Worm (Caenorhabditis elegans) whole organism, L3 larva: ENCODE measurements around the gene sql-1.

Experiments used
- R02D3.7 ChIP-seq: fragments of 150-350 bp; optimal IDR thresholded peaks from 2 replicates; lab custom pipeline; 2014; ENCODE audit warnings: missing biosample characterization, missing genetic modification characterization
- aly-2 ChIP-seq: fragments of 150-350 bp; optimal IDR thresholded peaks from 2 replicates; lab custom pipeline; 2014; ENCODE audit warnings: missing biosample characterization, missing genetic modification characterization
- ama-1 ChIP-seq: fragments of 150-350 bp; optimal IDR thresholded peaks from 2 replicates; lab custom pipeline; 2018
- ceh-16 ChIP-seq: sonication (generic microtip); optimal IDR thresholded peaks from 2 replicates; lab custom pipeline; 2017; ENCODE audit warnings: missing biosample characterization, missing genetic modification characterization
- ceh-28 ChIP-seq: fragments of 150-350 bp; optimal IDR thresholded peaks from 2 replicates; lab custom pipeline; 2014; ENCODE audit warnings: missing biosample characterization, missing genetic modification reagents, missing genetic modification characterization
- ceh-82 ChIP-seq: fragments of 150-350 bp; optimal IDR thresholded peaks from 2 replicates; lab custom pipeline; 2014; ENCODE audit warnings: missing biosample characterization, missing genetic modification characterization
- ceh-9 ChIP-seq: sonication (generic microtip); optimal IDR thresholded peaks from 2 replicates; lab custom pipeline; 2018; ENCODE audit warnings: missing biosample characterization, missing genetic modification characterization
- daf-12 ChIP-seq: fragments of 150-350 bp; optimal IDR thresholded peaks from 2 replicates; lab custom pipeline; 2014; ENCODE audit warnings: missing biosample characterization, missing genetic modification reagents, missing genetic modification characterization
- egl-27 ChIP-seq: sonication (generic microtip); optimal IDR thresholded peaks from 4 replicates; lab custom pipeline; 2017; ENCODE audit warnings: missing biosample characterization, missing genetic modification reagents, missing genetic modification characterization
- egl-5 ChIP-seq: fragments of 150-350 bp; optimal IDR thresholded peaks from 2 replicates; lab custom pipeline; 2017; ENCODE audit warnings: missing biosample characterization, missing genetic modification reagents, missing genetic modification characterization, inconsistent platforms
- elt-1 ChIP-seq: fragments of 150-350 bp; optimal IDR thresholded peaks from 2 replicates; lab custom pipeline; 2014; ENCODE audit warnings: missing biosample characterization, missing genetic modification characterization
- elt-2 ChIP-seq: sonication (generic microtip); optimal IDR thresholded peaks from 2 replicates; lab custom pipeline; 2016; ENCODE audit warnings: missing genetic modification reagents, mild to moderate bottlenecking, missing genetic modification characterization, missing compliant biosample characterization
- elt-3 ChIP-seq, 3 experiments: fragments of 150-350 bp in 1 of 3; sonication (generic microtip) in 2 of 3; optimal IDR thresholded peaks; 2 replicates in 2 of 3; 4 replicates in 1 of 3; lab custom pipeline; 2014 to 2017; ENCODE audit warnings: missing biosample characterization in 3 of 3, missing genetic modification characterization in 3 of 3
- fkh-10 ChIP-seq: sonication (generic microtip); optimal IDR thresholded peaks from 2 replicates; lab custom pipeline; 2017; ENCODE audit warnings: missing biosample characterization, missing genetic modification reagents, missing genetic modification characterization
- fkh-2 ChIP-seq: fragments of 150-350 bp; optimal IDR thresholded peaks from 2 replicates; lab custom pipeline; 2014; ENCODE audit warnings: missing biosample characterization, missing genetic modification reagents, missing genetic modification characterization
- hmg-11 ChIP-seq: sonication (generic microtip); optimal IDR thresholded peaks from 2 replicates; lab custom pipeline; 2016; ENCODE audit warnings: missing genetic modification characterization, missing compliant biosample characterization
- jun-1 ChIP-seq: fragments of 150-350 bp; optimal IDR thresholded peaks from 2 replicates; lab custom pipeline; 2014; ENCODE audit warnings: missing biosample characterization, missing genetic modification reagents, missing genetic modification characterization
- lin-15B ChIP-seq: fragments of 150-350 bp; optimal IDR thresholded peaks from 2 replicates; lab custom pipeline; 2014; ENCODE audit warnings: missing biosample characterization, missing genetic modification characterization
- mml-1 ChIP-seq: fragments of 150-350 bp; sonication (generic microtip); optimal IDR thresholded peaks from 3 replicates; lab custom pipeline; 2014; ENCODE audit warnings: missing biosample characterization, missing genetic modification characterization
- nfya-1 ChIP-seq: sonication (generic microtip); optimal IDR thresholded peaks from 2 replicates; lab custom pipeline; 2017; ENCODE audit warnings: missing genetic modification characterization, mild to moderate bottlenecking, missing compliant biosample characterization, antibody characterized with exemption, moderate library complexity; ENCODE audit not compliant: insufficient read depth
- nhr-12 ChIP-seq: fragments of 150-350 bp; optimal IDR thresholded peaks from 2 replicates; lab custom pipeline; 2014; ENCODE audit warnings: missing biosample characterization, missing genetic modification characterization
- nhr-23 ChIP-seq: fragments of 150-350 bp; optimal IDR thresholded peaks from 2 replicates; lab custom pipeline; 2014; ENCODE audit warnings: missing biosample characterization, missing genetic modification reagents, missing genetic modification characterization
- nhr-237 ChIP-seq: fragments of 150-350 bp; optimal IDR thresholded peaks from 2 replicates; lab custom pipeline; 2014; ENCODE audit warnings: missing biosample characterization, missing genetic modification characterization
- nhr-25 ChIP-seq: sonication (generic microtip); optimal IDR thresholded peaks from 2 replicates; lab custom pipeline; 2017; ENCODE audit warnings: missing biosample characterization, missing genetic modification characterization
- nhr-28 ChIP-seq: fragments of 150-350 bp; optimal IDR thresholded peaks from 2 replicates; lab custom pipeline; 2014; ENCODE audit warnings: missing biosample characterization, missing genetic modification characterization
- nhr-43 ChIP-seq: sonication (generic microtip); optimal IDR thresholded peaks from 2 replicates; lab custom pipeline; 2016; ENCODE audit warnings: mild to moderate bottlenecking, missing genetic modification characterization, missing compliant biosample characterization; ENCODE audit not compliant: poor library complexity, severe bottlenecking
- nhr-67 ChIP-seq: fragments of 150-350 bp; optimal IDR thresholded peaks from 2 replicates; lab custom pipeline; 2014; ENCODE audit warnings: missing biosample characterization, missing genetic modification characterization
- nhr-77 ChIP-seq: fragments of 150-350 bp; optimal IDR thresholded peaks from 2 replicates; lab custom pipeline; 2014; ENCODE audit warnings: missing biosample characterization, missing genetic modification characterization
- pha-4 ChIP-seq: fragments of 150-350 bp; optimal IDR thresholded peaks from 2 replicates; lab custom pipeline; 2014; ENCODE audit warnings: missing biosample characterization, missing genetic modification reagents, missing genetic modification characterization
- pqm-1 ChIP-seq: fragments of 150-350 bp; optimal IDR thresholded peaks from 2 replicates; lab custom pipeline; 2017; ENCODE audit warnings: missing biosample characterization, missing genetic modification characterization, inconsistent platforms
- sea-2 ChIP-seq: fragments of 150-350 bp; sonication (generic microtip); optimal IDR thresholded peaks from 4 replicates; lab custom pipeline; 2014; ENCODE audit warnings: missing biosample characterization, missing genetic modification reagents, missing genetic modification characterization
- skn-1 ChIP-seq: fragments of 150-350 bp; optimal IDR thresholded peaks from 2 replicates; lab custom pipeline; 2014; ENCODE audit warnings: missing biosample characterization, missing genetic modification characterization
- snpc-4 ChIP-seq: fragments of 150-350 bp; optimal IDR thresholded peaks from 2 replicates; lab custom pipeline; 2014; ENCODE audit warnings: missing biosample characterization, missing genetic modification characterization
- tbx-2 ChIP-seq: sonication (generic microtip); optimal IDR thresholded peaks from 2 replicates; lab custom pipeline; 2016; ENCODE audit warnings: mild to moderate bottlenecking, missing genetic modification characterization, missing compliant biosample characterization
- unc-39 ChIP-seq: sonication (generic microtip); optimal IDR thresholded peaks from 4 replicates; lab custom pipeline; 2017; ENCODE audit warnings: missing biosample characterization, missing genetic modification characterization
- zag-1 ChIP-seq: fragments of 150-350 bp; optimal IDR thresholded peaks from 2 replicates; lab custom pipeline; 2014; ENCODE audit warnings: missing biosample characterization, missing genetic modification characterization
- ztf-11 ChIP-seq: fragments of 150-350 bp; optimal IDR thresholded peaks from 2 replicates; lab custom pipeline; 2014; ENCODE audit warnings: missing biosample characterization, missing genetic modification characterization

The sql-1 gene

ce11 chrIII:12458970-12459369, 40.4 kb upstream of the sql-1 start:
- TF ChIP-seq elt-3 (tag; optimal IDR thresholded peaks at IDR 0.05; lab: Kevin White, UChicago) = no peak
- TF ChIP-seq nhr-237 (tag; lab: Kevin White, UChicago) = no peak
- no peak for TF ChIP-seq ztf-11 (tag; lab: Kevin White, UChicago)
- TF ChIP-seq nhr-43 (tag; lab: Kevin White, UChicago) = no peak
- TF ChIP-seq skn-1 = no peak
- no peak for TF ChIP-seq elt-1 (tag; lab: Kevin White, UChicago)
- no peak for TF ChIP-seq pha-4 (tag; lab: Kevin White, UChicago)

DNA sequence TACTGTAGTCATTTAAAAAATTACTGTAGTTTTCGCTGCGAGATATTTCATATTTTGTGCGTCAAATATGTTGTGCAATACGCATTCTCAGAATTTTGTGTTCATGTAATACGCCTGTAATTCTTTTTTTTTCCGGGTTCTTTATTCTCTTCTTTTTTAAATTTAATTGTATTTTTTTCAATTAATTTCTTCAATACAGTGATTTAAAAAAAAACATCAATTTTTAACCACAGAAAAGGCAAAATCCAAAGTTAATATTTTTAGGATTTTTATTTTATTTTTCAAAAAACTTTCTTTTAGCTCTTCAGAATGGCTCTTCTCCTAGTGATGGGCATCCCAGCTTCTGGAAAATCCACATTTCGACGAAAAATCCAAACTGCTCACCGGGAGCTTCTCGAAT, 33.0 kb upstream of the sql-1 start, which contains the start of gene pstk-1:
TSS of gene pstk-1 (plus strand) at position 301 of the 400 bp plus-strand sequence.
- no peak for TF ChIP-seq fkh-2 (tag; lab: Kevin White, UChicago)
- no peak for TF ChIP-seq ceh-28
- no peak for TF ChIP-seq snpc-4 (tag; lab: Kevin White, UChicago)
- no peak for TF ChIP-seq nhr-77
- no peak for TF ChIP-seq unc-39 (tag; lab: Kevin White, UChicago)
- no peak for TF ChIP-seq skn-1
- no peak for TF ChIP-seq aly-2 (tag; lab: Kevin White, UChicago)
- no peak for TF ChIP-seq nhr-12 (tag; lab: Kevin White, UChicago)
- TF ChIP-seq hmg-11 = no peak
- no peak for TF ChIP-seq fkh-10 (GFP tag; lab: Kevin White, UChicago)
- TF ChIP-seq mml-1 = no peak
- no peak for TF ChIP-seq jun-1 (tag; lab: Kevin White, UChicago)
- TF ChIP-seq ceh-16 (tag; lab: Kevin White, UChicago) = no peak
- TF ChIP-seq sea-2 = no peak
- no peak for TF ChIP-seq ceh-82 (tag; lab: Kevin White, UChicago)
- TF ChIP-seq pqm-1 (tag; lab: Kevin White, UChicago) = no peak
- TF ChIP-seq R02D3.7 (tag; lab: Kevin White, UChicago) = no peak
- no peak for TF ChIP-seq egl-27
- TF ChIP-seq ceh-9 = no peak

- TF ChIP-seq elt-1 (tag; lab: Kevin White, UChicago) (no peak), ama-1 (lab: Kevin White, UChicago) (no peak), R02D3.7 (tag; lab: Kevin White, UChicago) (no peak), egl-27 (no peak), egl-5 (tag; lab: Kevin White, UChicago) (no peak), ceh-28 (no peak), daf-12 (tag; lab: Kevin White, UChicago) (no peak), nhr-25 (no peak), lin-15B (no peak)
Measured at ce11 chrIII:12468869-12469268, 30.5 kb upstream of the sql-1 start, which contains the start of gene Y49E10.29. Gene Y49E10.29, plus strand, starts transcription at chrIII:12469169.

DNA sequence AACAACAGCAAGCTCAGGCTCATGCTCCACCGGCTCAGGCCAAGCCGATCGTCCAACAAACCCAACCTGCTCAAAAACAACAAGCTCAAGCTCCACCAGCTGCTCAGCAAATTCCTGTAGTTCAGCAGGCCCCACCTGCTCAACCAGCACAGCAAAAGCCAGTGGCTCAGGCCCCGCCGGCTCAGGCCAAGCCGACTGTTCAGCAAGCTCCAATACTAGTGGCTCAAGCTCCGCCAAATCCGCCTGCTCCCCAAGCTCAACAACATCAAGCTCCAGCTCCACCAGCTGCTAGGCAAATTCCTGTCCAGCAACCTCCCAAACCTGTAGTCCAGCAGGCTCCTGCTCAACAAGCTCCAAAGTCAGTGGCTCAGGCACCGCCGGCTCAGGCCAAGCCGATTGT, 29.6 kb upstream of the sql-1 start:
- TF ChIP-seq nhr-67 (tag; lab: Kevin White, UChicago) (no peak), ceh-9 (no peak), ama-1 (lab: Kevin White, UChicago) (no peak), egl-27 (no peak), nhr-28 (tag; lab: Kevin White, UChicago) (no peak), tbx-2 (tag; lab: Kevin White, UChicago) (no peak), zag-1 (tag; lab: Kevin White, UChicago) (no peak), nhr-25 (no peak), aly-2 (tag; lab: Kevin White, UChicago) (no peak), pha-4 (tag; lab: Kevin White, UChicago) (no peak), skn-1 (no peak), unc-39 (tag; lab: Kevin White, UChicago) (no peak), nfya-1 (tag; lab: Kevin White, UChicago) (no peak), ztf-11 (tag; lab: Kevin White, UChicago) (no peak), nhr-23 (tag; lab: Kevin White, UChicago) (no peak), elt-2 (no peak)
- TF ChIP-seq, all 47 proteins: peak for 0
